Fruit fly (Drosophila melanogaster) whole organism, embryonic: ENCODE measurements around the gene CG31381.

Experiments
- Antp ChIP-seq: fragments of 200-800 bp; sonication (Bioruptor generic); optimal IDR thresholded peaks from 3 replicates; lab custom pipeline; 2016; ENCODE audit warnings: missing biosample characterization, missing genetic modification characterization
- B-H1 ChIP-seq: fragments of 200-800 bp; sonication (Bioruptor generic); IDR thresholded peaks from 3 replicates; pipeline ENCODE4 v1.3.6; 2022; ENCODE audit warnings: missing biosample characterization, missing genetic modification characterization
- CG10321 ChIP-seq: fragments of 200-800 bp; sonication (Bioruptor generic); IDR thresholded peaks from 2 replicates; pipeline ENCODE4 v1.3.6; 2022; ENCODE audit warnings: missing biosample characterization, missing genetic modification characterization
- CG10959 ChIP-seq: fragments of 200-800 bp; sonication (Bioruptor generic); IDR thresholded peaks from 2 replicates; pipeline ENCODE4 v1.3.6; 2022; ENCODE audit warnings: missing biosample characterization, missing genetic modification characterization
- CG10979 ChIP-seq: fragments of 200-800 bp; sonication (Bioruptor generic); optimal IDR thresholded peaks from 2 replicates; lab custom pipeline; 2018; ENCODE audit warnings: missing biosample characterization, mild to moderate bottlenecking, missing genetic modification characterization, moderate library complexity
- CG11723 ChIP-seq: fragments of 200-800 bp; sonication (Bioruptor generic); optimal IDR thresholded peaks from 2 replicates; lab custom pipeline; 2017; ENCODE audit warnings: missing biosample characterization, mild to moderate bottlenecking, missing genetic modification characterization
- CG12071 ChIP-seq: fragments of 200-800 bp; sonication (Bioruptor generic); optimal IDR thresholded peaks from 3 replicates; lab custom pipeline; 2018; ENCODE audit warnings: missing biosample characterization, mild to moderate bottlenecking, missing genetic modification characterization
- CG12155 ChIP-seq: fragments of 200-800 bp; sonication (Bioruptor generic); optimal IDR thresholded peaks from 3 replicates; lab custom pipeline; 2016; ENCODE audit warnings: missing biosample characterization, missing genetic modification characterization
- CG12769 ChIP-seq: fragments of 200-800 bp; sonication (Bioruptor generic); optimal IDR thresholded peaks from 2 replicates; lab custom pipeline; 2019; ENCODE audit warnings: missing biosample characterization, mild to moderate bottlenecking, missing genetic modification characterization, moderate library complexity
- CG15073 ChIP-seq: fragments of 200-800 bp; sonication (Bioruptor generic); optimal IDR thresholded peaks from 2 replicates; lab custom pipeline; 2016; ENCODE audit warnings: missing biosample characterization, missing genetic modification characterization
- CG17186 ChIP-seq: fragments of 200-800 bp; sonication (Bioruptor generic); optimal IDR thresholded peaks from 3 replicates; lab custom pipeline; 2017; ENCODE audit warnings: missing biosample characterization, missing genetic modification reagents, missing genetic modification characterization
- CG18262 ChIP-seq: fragments of 200-800 bp; optimal IDR thresholded peaks from 3 replicates; lab custom pipeline; 2019; ENCODE audit warnings: missing biosample characterization, mild to moderate bottlenecking, missing genetic modification characterization, moderate library complexity
- CG18764 ChIP-seq: fragments of 200-800 bp; sonication (Bioruptor generic); optimal IDR thresholded peaks from 3 replicates; lab custom pipeline; 2016; ENCODE audit warnings: missing biosample characterization, missing genetic modification characterization
- CG4360 ChIP-seq: fragments of 200-800 bp; sonication (Bioruptor generic); IDR thresholded peaks from 2 replicates; pipeline ENCODE4 v1.3.6; 2022; ENCODE audit warnings: missing biosample characterization, missing genetic modification characterization
- CG7357 ChIP-seq: fragments of 200-800 bp; sonication (Bioruptor generic); IDR thresholded peaks from 3 replicates; pipeline ENCODE4 v1.3.6; 2022; ENCODE audit warnings: missing biosample characterization, missing genetic modification characterization
- CG7786 ChIP-seq: fragments of 200-800 bp; sonication (Bioruptor generic); optimal IDR thresholded peaks from 2 replicates; lab custom pipeline; 2016; ENCODE audit warnings: missing biosample characterization, missing genetic modification characterization
- CG8290 ChIP-seq, 3 experiments: fragments of 200-800 bp; sonication (Bioruptor generic); optimal IDR thresholded peaks; 2 replicates each; lab custom pipeline; 2016 to 2019; ENCODE audit warnings: missing biosample characterization in 3 of 3, missing genetic modification characterization in 3 of 3, mild to moderate bottlenecking in 2 of 3, moderate library complexity in 1 of 3
- CG8765 ChIP-seq: fragments of 200-800 bp; sonication (Bioruptor generic); IDR thresholded peaks from 2 replicates; pipeline ENCODE4 v1.3.6; 2022; ENCODE audit warnings: missing biosample characterization, missing genetic modification characterization
- CG9727 ChIP-seq: fragments of 200-800 bp; sonication (Bioruptor generic); optimal IDR thresholded peaks from 3 replicates; lab custom pipeline; 2017; ENCODE audit warnings: missing biosample characterization, mild to moderate bottlenecking, missing genetic modification characterization
- CHES-1-like ChIP-seq: fragments of 200-800 bp; sonication (Bioruptor generic); optimal IDR thresholded peaks from 2 replicates; lab custom pipeline; 2016; ENCODE audit warnings: missing biosample characterization, missing genetic modification characterization
- Dip2 ChIP-seq: fragments of 200-800 bp; sonication (Bioruptor generic); IDR thresholded peaks from 2 replicates; pipeline ENCODE4 v1.3.6; 2022; ENCODE audit warnings: missing biosample characterization, missing genetic modification characterization
- Dip3 ChIP-seq: fragments of 200-800 bp; sonication (Bioruptor generic); optimal IDR thresholded peaks from 3 replicates; lab custom pipeline; 2016; ENCODE audit warnings: missing biosample characterization, missing genetic modification characterization
- Ets65A ChIP-seq: fragments of 200-800 bp; sonication (Bioruptor generic); peaks from one replicate; lab custom pipeline; 2016; ENCODE audit warnings: missing biosample characterization, missing genetic modification characterization
- Ets97D ChIP-seq: fragments of 200-800 bp; sonication (Bioruptor generic); optimal IDR thresholded peaks from 3 replicates; lab custom pipeline; 2016; ENCODE audit warnings: missing biosample characterization, missing genetic modification characterization
- HLHmδ ChIP-seq: fragments of 200-800 bp; sonication (Bioruptor generic); optimal IDR thresholded peaks from 2 replicates; lab custom pipeline; 2018; ENCODE audit warnings: missing biosample characterization, mild to moderate bottlenecking, missing genetic modification characterization, moderate library complexity
- Hr51 ChIP-seq, 2 experiments: fragments of 200-800 bp; sonication (Bioruptor generic); optimal IDR thresholded peaks; 2 replicates in 1 of 2; 3 replicates in 1 of 2; lab custom pipeline; 2016 to 2018; ENCODE audit warnings: missing biosample characterization in 2 of 2, missing genetic modification characterization in 2 of 2, mild to moderate bottlenecking in 1 of 2, moderate library complexity in 1 of 2
- Meics ChIP-seq: fragments of 200-800 bp; sonication (Bioruptor generic); optimal IDR thresholded peaks from 2 replicates; lab custom pipeline; 2017; ENCODE audit warnings: missing biosample characterization, mild to moderate bottlenecking, missing genetic modification characterization
- Nf-YA ChIP-seq: fragments of 200-800 bp; sonication (Bioruptor generic); IDR thresholded peaks from 2 replicates; pipeline ENCODE4 v1.3.6; 2022; ENCODE audit warnings: missing biosample characterization, missing genetic modification characterization
- Side ChIP-seq: fragments of 200-800 bp; sonication (Bioruptor generic); optimal IDR thresholded peaks from 2 replicates; lab custom pipeline; 2016; ENCODE audit warnings: missing biosample characterization, missing genetic modification characterization
- Spps ChIP-seq: fragments of 200-800 bp; sonication (Bioruptor generic); optimal IDR thresholded peaks from 2 replicates; lab custom pipeline; 2018; ENCODE audit warnings: missing biosample characterization, mild to moderate bottlenecking, missing genetic modification characterization
- Tbp ChIP-seq: fragments of >200 bp; optimal IDR thresholded peaks from 2 replicates; lab custom pipeline; 2018; ENCODE audit warnings: missing biosample characterization, missing genetic modification characterization
- ara ChIP-seq: fragments of 200-800 bp; sonication (Bioruptor generic); IDR thresholded peaks from 2 replicates; pipeline ENCODE4 v1.3.6; 2022; ENCODE audit warnings: missing biosample characterization, missing genetic modification characterization
- ash1 ChIP-seq: fragments of 200-800 bp; sonication (Bioruptor generic); optimal IDR thresholded peaks from 2 replicates; lab custom pipeline; 2018; ENCODE audit warnings: missing biosample characterization, mild to moderate bottlenecking, missing genetic modification characterization
- cad ChIP-seq: fragments of >200 bp; optimal IDR thresholded peaks from 2 replicates; lab custom pipeline; 2017; ENCODE audit warnings: missing biosample characterization, missing genetic modification characterization
- corto ChIP-seq: fragments of 200-800 bp; sonication (Bioruptor generic); optimal IDR thresholded peaks from 2 replicates; lab custom pipeline; 2016; ENCODE audit warnings: missing biosample characterization, mild to moderate bottlenecking, missing genetic modification characterization, moderate library complexity
- crp ChIP-seq, 2 experiments: fragments of 200-800 bp; sonication (Bioruptor generic); optimal IDR thresholded peaks; 2 replicates in 1 of 2; 3 replicates in 1 of 2; lab custom pipeline; 2017; ENCODE audit warnings: missing biosample characterization in 2 of 2, missing genetic modification characterization in 2 of 2, mild to moderate bottlenecking in 1 of 2, moderate library complexity in 1 of 2
- danr ChIP-seq: fragments of 200-800 bp; sonication (Bioruptor generic); IDR thresholded peaks from 2 replicates; pipeline ENCODE4 v1.3.6; 2022; ENCODE audit warnings: missing biosample characterization, missing genetic modification characterization
- dmrt11E ChIP-seq: fragments of 200-800 bp; sonication (Bioruptor generic); optimal IDR thresholded peaks from 3 replicates; lab custom pipeline; 2018; ENCODE audit warnings: missing biosample characterization, mild to moderate bottlenecking, missing genetic modification characterization, moderate library complexity
- exex ChIP-seq: fragments of 200-800 bp; sonication (Bioruptor generic); optimal IDR thresholded peaks from 4 replicates; lab custom pipeline; 2018; ENCODE audit warnings: missing biosample characterization, mild to moderate bottlenecking, missing genetic modification characterization, moderate library complexity
- fd102C ChIP-seq: fragments of 200-800 bp; sonication (Bioruptor generic); optimal IDR thresholded peaks from 2 replicates; lab custom pipeline; 2018; ENCODE audit warnings: missing biosample characterization, mild to moderate bottlenecking, missing genetic modification characterization, moderate library complexity
- fd64A ChIP-seq: fragments of 200-800 bp; sonication (Bioruptor generic); optimal IDR thresholded peaks from 3 replicates; lab custom pipeline; 2018; ENCODE audit warnings: missing biosample characterization, mild to moderate bottlenecking, missing genetic modification characterization
- fru ChIP-seq: fragments of >200 bp; optimal IDR thresholded peaks from 2 replicates; lab custom pipeline; 2017
- kay ChIP-seq: fragments of 200-800 bp; sonication (Bioruptor generic); optimal IDR thresholded peaks from 2 replicates; lab custom pipeline; 2016; ENCODE audit warnings: missing biosample characterization, missing genetic modification characterization
- lmd ChIP-seq: fragments of 200-800 bp; sonication (Bioruptor generic); IDR thresholded peaks from 2 replicates; pipeline ENCODE4 v1.3.6; 2022; ENCODE audit warnings: missing biosample characterization, missing genetic modification characterization
- nerfin-1 ChIP-seq: fragments of 200-800 bp; sonication (Bioruptor generic); optimal IDR thresholded peaks from 3 replicates; lab custom pipeline; 2019; ENCODE audit warnings: missing biosample characterization, mild to moderate bottlenecking, missing genetic modification characterization, moderate library complexity
- nom ChIP-seq: fragments of 200-800 bp; sonication (Bioruptor generic); optimal IDR thresholded peaks from 2 replicates; lab custom pipeline; 2017; ENCODE audit warnings: missing biosample characterization, missing genetic modification characterization, mild to moderate bottlenecking, moderate library complexity, missing genetic modification reagents
- org-1 ChIP-seq: fragments of 200-800 bp; sonication (Bioruptor generic); optimal IDR thresholded peaks from 2 replicates; lab custom pipeline; 2017; ENCODE audit warnings: missing biosample characterization, missing genetic modification characterization
- pzg ChIP-seq: fragments of 200-800 bp; sonication (Bioruptor generic); optimal IDR thresholded peaks from 3 replicates; lab custom pipeline; 2018; ENCODE audit warnings: missing biosample characterization, mild to moderate bottlenecking, missing genetic modification characterization, moderate library complexity
- slp2 ChIP-seq: fragments of 200-800 bp; sonication (Bioruptor generic); optimal IDR thresholded peaks from 2 replicates; lab custom pipeline; 2016; ENCODE audit warnings: missing biosample characterization, missing genetic modification characterization
- toy ChIP-seq: fragments of 200-800 bp; sonication (Bioruptor generic); IDR thresholded peaks from 2 replicates; pipeline ENCODE4 v1.3.6; 2022; ENCODE audit warnings: missing biosample characterization, missing genetic modification characterization
- vvl ChIP-seq: fragments of 200-800 bp; sonication (Bioruptor generic); IDR thresholded peaks from 2 replicates; pipeline ENCODE4 v1.3.6; 2022; ENCODE audit warnings: missing biosample characterization, missing genetic modification characterization

CG31381 gene

dm6 chr3R:24876843-24877457 is at the start of gene CG31381, which contains the start of gene CG11089 (continued):
- TF ChIP-seq CG12769 (tag; lab: Kevin White, UChicago) (no peak), danr (GFP tag; lab: Robert Waterston, UW) (no peak), Nf-YA (GFP tag; lab: Robert Waterston, UW) (no peak), HLHmδ (GFP tag; lab: Kevin White, UChicago) (no peak), CG18262 (tag; lab: Kevin White, UChicago) (no peak), nerfin-1 (tag; lab: Kevin White, UChicago) (no peak), B-H1 (GFP tag; lab: Robert Waterston, UW) (no peak), ash1 (GFP tag; lab: Kevin White, UChicago) (no peak), pzg (GFP tag; lab: Kevin White, UChicago) (peak; percentile 50), toy (GFP tag; lab: Robert Waterston, UW) (no peak), vvl (no peak), lmd (GFP tag; lab: Robert Waterston, UW) (no peak), CG10321 (no peak), Hr51 (GFP tag; optimal IDR thresholded peaks at IDR 0.05; lab: Kevin White, UChicago) (no peak), CG8765 (no peak), CG7786 (GFP tag; lab: Kevin White, UChicago) (no peak), Dip2 (GFP tag; lab: Robert Waterston, UW) (no peak), CG7357 (GFP tag; lab: Robert Waterston, UW) (no peak), Meics (peak; percentile 32), nom (GFP tag; lab: Kevin White, UChicago) (no peak), CG12155 (GFP tag; lab: Kevin White, UChicago) (no peak), CG12071 (GFP tag; lab: Kevin White, UChicago) (no peak), Ets97D (GFP tag; lab: Kevin White, UChicago) (peak; percentile 44), CG9727 (GFP tag; lab: Kevin White, UChicago) (peak; percentile 46), Spps (tag; lab: Kevin White, UChicago) (no peak), Tbp (no peak), Dip3 (GFP tag; lab: Kevin White, UChicago) (no peak), fru (lab: Kevin White, UChicago) (no peak), Ets65A (peak; percentile 14), CG8290 (GFP tag; optimal IDR thresholded peaks at IDR 0.05; lab: Kevin White, UChicago) (no peak), CG8290 (tag; optimal IDR thresholded peaks at IDR 0.05; lab: Kevin White, UChicago) (no peak), CG11723 (no peak), CG18764 (GFP tag; lab: Kevin White, UChicago) (no peak), ara (GFP tag; lab: Robert Waterston, UW) (no peak), slp2 (no peak), fd64A (GFP tag; lab: Kevin White, UChicago) (no peak), CG17186 (GFP tag; lab: Kevin White, UChicago) (no peak), CG4360 (GFP tag; lab: Robert Waterston, UW) (no peak), corto (GFP tag; lab: Kevin White, UChicago) (no peak), cad (no peak), dmrt11E (tag; lab: Kevin White, UChicago) (no peak), crp (GFP tag; optimal IDR thresholded peaks at IDR 0.05; lab: Kevin White, UChicago) (peak in 1 of 2 experiments; percentile 76), exex (no peak), Side (GFP tag; lab: Kevin White, UChicago) (no peak), CG10959 (GFP tag; lab: Robert Waterston, UW) (no peak), Antp (GFP tag; lab: Kevin White, UChicago) (no peak), CG15073 (GFP tag; lab: Kevin White, UChicago) (no peak), kay (GFP tag; lab: Kevin White, UChicago) (no peak), CG10979 (no peak), fd102C (GFP tag; lab: Kevin White, UChicago) (no peak), CHES-1-like (GFP tag; lab: Kevin White, UChicago) (no peak), org-1 (GFP tag; lab: Kevin White, UChicago) (no peak)
